Worm (Caenorhabditis elegans): ENCODE data around the gene C34E10.9.

DNA sequence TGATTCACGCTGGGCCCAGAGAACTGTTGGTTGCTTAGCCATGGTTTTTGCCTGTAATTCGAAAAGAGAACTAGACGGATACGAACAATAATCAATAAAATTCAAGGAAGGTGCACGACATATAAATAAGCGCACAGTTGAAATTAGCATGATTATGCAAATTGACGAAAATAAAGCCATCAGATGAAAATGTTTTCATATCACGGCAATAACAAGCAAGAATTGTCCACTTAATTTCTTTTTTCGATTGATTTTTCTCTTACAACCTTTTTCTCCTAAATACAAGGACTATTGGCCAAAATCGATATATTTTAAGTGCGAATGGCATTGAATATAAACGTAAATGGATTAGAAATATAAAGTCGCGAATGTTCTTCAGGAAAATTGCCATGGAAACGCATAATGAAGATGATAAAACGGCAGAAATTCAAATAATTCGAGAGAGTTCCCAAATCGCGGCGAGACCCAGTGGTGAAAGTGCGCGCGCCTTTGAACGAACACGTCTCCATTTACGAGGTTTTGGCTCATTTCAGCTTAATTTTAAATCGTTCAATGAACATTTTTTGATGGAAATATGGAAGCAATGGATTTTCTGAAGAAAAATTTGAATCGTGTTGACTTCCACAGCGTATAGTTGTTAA is 11.6 kb upstream of the C34E10.9 start, which contains the start of the genes daf-41 and toc-1:
- no peak for TF ChIP-seq attf-4 (tag; optimal IDR thresholded peaks at IDR 0.05)
- no peak for TF ChIP-seq egl-27 (tag; optimal IDR thresholded peaks at IDR 0.05)
- peak in 1 of 2 experiments; percentile 77 for TF ChIP-seq lsy-2 (tag; optimal IDR thresholded peaks at IDR 0.05)
- no peak for TF ChIP-seq unc-39 (tag; optimal IDR thresholded peaks at IDR 0.05)
- no peak for TF ChIP-seq nhr-6 (tag; optimal IDR thresholded peaks at IDR 0.05)
- no peak for TF ChIP-seq hlh-11 (tag; optimal IDR thresholded peaks at IDR 0.05)
- TF ChIP-seq mep-1 (tag; optimal IDR thresholded peaks at IDR 0.05), result peak; percentile 44
- no peak for TF ChIP-seq Y105C5A.15 (GFP tag; IDR thresholded peaks at IDR 0.05)
- TF ChIP-seq aha-1 (tag), result no peak

All from whole organism, L4 larva.